Worm (Caenorhabditis elegans) whole organism, L4 larva: ENCODE results near the gene T04B8.5.
A peak's percentile ranks its signal among the peaks of the same experiment; 100 is the strongest.

Experiments
- D1046.2 ChIP-seq: fragments of 200-800 bp; sonication (Bioruptor generic); IDR thresholded peaks from 2 replicates; pipeline ENCODE4 v1.3.6; 2022; ENCODE audit warnings: missing genetic modification characterization, missing compliant biosample characterization
- F10B5.3 ChIP-seq: sonication (generic microtip); optimal IDR thresholded peaks from 2 replicates; lab custom pipeline; 2016; ENCODE audit warnings: mild to moderate bottlenecking, missing genetic modification characterization, missing compliant biosample characterization
- F26F4.8 ChIP-seq: fragments of 200-800 bp; sonication (Bioruptor generic); conservative IDR thresholded peaks from 2 replicates; pipeline ENCODE4 v1.3.6; 2022; ENCODE audit warnings: missing genetic modification characterization, missing compliant biosample characterization
- R02D3.7 ChIP-seq: fragments of 150-350 bp; sonication (generic microtip); optimal IDR thresholded peaks from 3 replicates; lab custom pipeline; 2014; ENCODE audit warnings: missing biosample characterization, missing genetic modification characterization
- T20F7.1 ChIP-seq: fragments of 200-800 bp; sonication (Bioruptor generic); optimal IDR thresholded peaks from 2 replicates; lab custom pipeline; 2018; ENCODE audit warnings: mild to moderate bottlenecking, missing genetic modification characterization, missing compliant biosample characterization
- Y105C5A.15 ChIP-seq: fragments of 200-800 bp; sonication (Bioruptor generic); IDR thresholded peaks from 2 replicates; pipeline ENCODE4 v1.3.6; 2022; ENCODE audit warnings: missing genetic modification characterization, missing compliant biosample characterization
- Y48G9A.11 ChIP-seq: fragments of 200-800 bp; sonication (Bioruptor generic); IDR thresholded peaks from 2 replicates; pipeline ENCODE4 v1.3.6; 2022; ENCODE audit warnings: missing genetic modification reagents, missing genetic modification characterization, missing compliant biosample characterization
- Y5F2A.4 ChIP-seq: fragments of 200-800 bp; sonication (Bioruptor generic); optimal IDR thresholded peaks from 2 replicates; lab custom pipeline; 2018; ENCODE audit warnings: mild to moderate bottlenecking, missing genetic modification characterization, missing compliant biosample characterization
- Y75B8A.6 ChIP-seq: fragments of 200-800 bp; sonication (Bioruptor generic); IDR thresholded peaks from 2 replicates; pipeline ENCODE4 v1.3.6; 2022; ENCODE audit warnings: missing genetic modification reagents, missing genetic modification characterization, missing compliant biosample characterization
- aha-1 ChIP-seq: fragments of 150-350 bp; peaks from one replicate; lab custom pipeline; 2014; ENCODE audit warnings: missing biosample characterization, missing genetic modification characterization
- ceh-20 ChIP-seq: fragments of 200-800 bp; sonication (Bioruptor generic); IDR thresholded peaks from 2 replicates; pipeline ENCODE4 v1.3.6; 2022; ENCODE audit warnings: missing genetic modification reagents, missing genetic modification characterization, missing compliant biosample characterization
- ceh-28 ChIP-seq: fragments of 150-350 bp; optimal IDR thresholded peaks from 2 replicates; lab custom pipeline; 2014; ENCODE audit warnings: missing biosample characterization, missing genetic modification reagents, missing genetic modification characterization
- ceh-32 ChIP-seq: sonication (generic microtip); optimal IDR thresholded peaks from 2 replicates; lab custom pipeline; 2016; ENCODE audit warnings: mild to moderate bottlenecking, missing genetic modification characterization, missing compliant biosample characterization; ENCODE audit not compliant: poor library complexity
- ceh-44 ChIP-seq: fragments of 200-800 bp; sonication (Bioruptor generic); IDR thresholded peaks from 2 replicates; pipeline ENCODE4 v1.3.6; 2022; ENCODE audit warnings: missing genetic modification reagents, missing genetic modification characterization, missing compliant biosample characterization
- ceh-82 ChIP-seq: sonication (generic microtip); optimal IDR thresholded peaks from 2 replicates; lab custom pipeline; 2017; ENCODE audit warnings: missing biosample characterization, missing genetic modification characterization
- ces-1 ChIP-seq: fragments of 150-350 bp; sonication (generic microtip); optimal IDR thresholded peaks from 4 replicates; lab custom pipeline; 2014; ENCODE audit warnings: missing biosample characterization, missing genetic modification reagents, missing genetic modification characterization
- cey-2 ChIP-seq: sonication (generic microtip); optimal IDR thresholded peaks from 3 replicates; lab custom pipeline; 2017; ENCODE audit warnings: missing genetic modification characterization, mild to moderate bottlenecking, missing compliant biosample characterization, antibody characterized with exemption, borderline replicate concordance; ENCODE audit not compliant: insufficient read depth
- daf-12 ChIP-seq: fragments of 150-350 bp; optimal IDR thresholded peaks from 2 replicates; lab custom pipeline; 2014; ENCODE audit warnings: missing biosample characterization, missing genetic modification reagents, missing genetic modification characterization
- daf-16 ChIP-seq, 3 experiments: sonication (generic microtip); optimal IDR thresholded peaks; 2 replicates each; lab custom pipeline; 2016 to 2017; ENCODE audit warnings: missing genetic modification characterization in 3 of 3, missing genetic modification reagents in 3 of 3, mild to moderate bottlenecking in 2 of 3, missing compliant biosample characterization in 2 of 3, missing biosample characterization in 1 of 3, moderate library complexity in 1 of 3
- dmd-6 ChIP-seq: fragments of 200-800 bp; sonication (Bioruptor generic); IDR thresholded peaks from 2 replicates; pipeline ENCODE4 v1.3.6; 2022; ENCODE audit warnings: missing genetic modification reagents, missing genetic modification characterization, missing compliant biosample characterization
- dmd-9 ChIP-seq: fragments of 200-800 bp; sonication (Bioruptor generic); IDR thresholded peaks from 2 replicates; pipeline ENCODE4 v1.3.6; 2022; ENCODE audit warnings: missing genetic modification reagents, missing genetic modification characterization, missing compliant biosample characterization
- dpl-1 ChIP-seq: fragments of 150-350 bp; optimal IDR thresholded peaks from 2 replicates; lab custom pipeline; 2014; ENCODE audit warnings: missing biosample characterization, missing genetic modification reagents, missing genetic modification characterization
- duxl-1 ChIP-seq: sonication (generic microtip); optimal IDR thresholded peaks from 2 replicates; lab custom pipeline; 2016; ENCODE audit warnings: mild to moderate bottlenecking, missing genetic modification characterization, moderate library complexity, missing compliant biosample characterization; ENCODE audit not compliant: poor library complexity
- dve-1 ChIP-seq: sonication (generic microtip); optimal IDR thresholded peaks from 2 replicates; lab custom pipeline; 2017; ENCODE audit warnings: antibody characterized with exemption, mild to moderate bottlenecking, missing genetic modification characterization, missing compliant biosample characterization; ENCODE audit not compliant: insufficient read depth
- fkh-10 ChIP-seq: fragments of 150-350 bp; optimal IDR thresholded peaks from 2 replicates; lab custom pipeline; 2014; ENCODE audit warnings: missing biosample characterization, missing genetic modification reagents, missing genetic modification characterization
- fos-1 ChIP-seq: fragments of 150-350 bp; optimal IDR thresholded peaks from 2 replicates; lab custom pipeline; 2014; ENCODE audit warnings: missing biosample characterization, missing genetic modification characterization
- gei-8 ChIP-seq: fragments of 200-800 bp; sonication (Bioruptor generic); optimal IDR thresholded peaks from 2 replicates; lab custom pipeline; 2018; ENCODE audit warnings: mild to moderate bottlenecking, missing genetic modification characterization, missing compliant biosample characterization
- hif-1 ChIP-seq, 2 experiments: sonication (generic microtip); optimal IDR thresholded peaks; 2 replicates each; lab custom pipeline; 2016 to 2017; ENCODE audit warnings: missing compliant biosample characterization in 2 of 2, missing genetic modification characterization in 2 of 2, missing genetic modification reagents in 2 of 2, missing genotype in 2 of 2, mild to moderate bottlenecking in 1 of 2
- hlh-11 ChIP-seq: fragments of 200-800 bp; sonication (Bioruptor generic); optimal IDR thresholded peaks from 2 replicates; lab custom pipeline; 2018; ENCODE audit warnings: mild to moderate bottlenecking, missing genetic modification characterization, missing compliant biosample characterization
- hmg-1.1 ChIP-seq: fragments of 200-800 bp; sonication (Bioruptor generic); IDR thresholded peaks from 2 replicates; pipeline ENCODE4 v1.3.6; 2022; ENCODE audit warnings: missing genetic modification reagents, missing genetic modification characterization, missing compliant biosample characterization
- jun-1 ChIP-seq: fragments of 150-350 bp; optimal IDR thresholded peaks from 2 replicates; lab custom pipeline; 2014; ENCODE audit warnings: missing biosample characterization, missing genetic modification reagents, missing genetic modification characterization
- lsy-2 ChIP-seq, 2 experiments: fragments of 150-350 bp in 1 of 2; sonication (generic microtip) in 1 of 2; optimal IDR thresholded peaks; 2 replicates each; lab custom pipeline; 2014 to 2017; ENCODE audit warnings: missing biosample characterization in 2 of 2, missing genetic modification characterization in 2 of 2
- madf-9 ChIP-seq: fragments of 200-800 bp; sonication (Bioruptor generic); conservative IDR thresholded peaks from 2 replicates; pipeline ENCODE4 v1.3.6; 2022; ENCODE audit warnings: missing genetic modification reagents, missing genetic modification characterization, missing compliant biosample characterization
- mep-1 ChIP-seq: fragments of 150-350 bp; sonication (generic microtip); optimal IDR thresholded peaks from 3 replicates; lab custom pipeline; 2014; ENCODE audit warnings: missing biosample characterization, missing genetic modification characterization
- mes-2 ChIP-seq: sonication (generic microtip); optimal IDR thresholded peaks from 2 replicates; lab custom pipeline; 2016; ENCODE audit warnings: missing genotype, mild to moderate bottlenecking, missing genetic modification characterization, missing compliant biosample characterization; ENCODE audit not compliant: poor library complexity, severe bottlenecking
- nhr-10 ChIP-seq: fragments of 150-350 bp; optimal IDR thresholded peaks from 2 replicates; lab custom pipeline; 2014; ENCODE audit warnings: missing biosample characterization, missing genetic modification characterization
- nhr-28 ChIP-seq: fragments of 150-350 bp; optimal IDR thresholded peaks from 2 replicates; lab custom pipeline; 2014; ENCODE audit warnings: missing biosample characterization, missing genetic modification characterization
- nhr-77 ChIP-seq: fragments of 150-350 bp; optimal IDR thresholded peaks from 2 replicates; lab custom pipeline; 2014; ENCODE audit warnings: missing biosample characterization, missing genetic modification characterization
- pha-4 ChIP-seq, 2 experiments: fragments of 150-350 bp in 1 of 2; fragments of 200-800 bp in 1 of 2; sonication (Bioruptor generic) in 1 of 2; IDR thresholded peaks in 1 of 2; optimal IDR thresholded peaks in 1 of 2; 2 replicates each; pipeline versions ENCODE4 v1.3.6 to Lab custom; 2014 to 2022; ENCODE audit warnings: missing genetic modification characterization in 2 of 2, missing genetic modification reagents in 2 of 2, missing biosample characterization in 1 of 2, missing compliant biosample characterization in 1 of 2
- pqm-1 ChIP-seq: sonication (generic microtip); optimal IDR thresholded peaks from 2 replicates; lab custom pipeline; 2017; ENCODE audit warnings: missing biosample characterization, missing genetic modification characterization
- saeg-2 ChIP-seq: fragments of 200-800 bp; sonication (Bioruptor generic); IDR thresholded peaks from 2 replicates; pipeline ENCODE4 v1.3.6; 2022; ENCODE audit warnings: missing genetic modification reagents, missing genetic modification characterization, missing compliant biosample characterization
- snpc-1.2 ChIP-seq: fragments of 200-800 bp; sonication (Bioruptor generic); IDR thresholded peaks from 2 replicates; pipeline ENCODE4 v1.3.6; 2022; ENCODE audit warnings: missing genetic modification reagents, missing genetic modification characterization, missing compliant biosample characterization
- spr-3 ChIP-seq: fragments of 200-800 bp; sonication (Bioruptor generic); optimal IDR thresholded peaks from 2 replicates; lab custom pipeline; 2018; ENCODE audit warnings: mild to moderate bottlenecking, missing genetic modification characterization, missing compliant biosample characterization
- tra-1 ChIP-seq: fragments of 200-800 bp; sonication (Bioruptor generic); IDR thresholded peaks from 2 replicates; pipeline ENCODE4 v1.3.6; 2022; ENCODE audit warnings: missing genetic modification reagents, missing genetic modification characterization, missing compliant biosample characterization
- unc-62 ChIP-seq, 3 experiments: fragments of 150-350 bp in 1 of 3; sonication (generic microtip); optimal IDR thresholded peaks in 2 of 3; peaks in 1 of 3; 1 replicate in 1 of 3; 2 replicates in 2 of 3; lab custom pipeline; 2014 to 2017; ENCODE audit warnings: missing biosample characterization in 3 of 3, missing genetic modification characterization in 3 of 3, missing genetic modification reagents in 3 of 3, missing genotype in 1 of 3
- zag-1 ChIP-seq: fragments of 150-350 bp; optimal IDR thresholded peaks from 2 replicates; lab custom pipeline; 2014; ENCODE audit warnings: missing biosample characterization, missing genetic modification characterization
- zfp-2 ChIP-seq: sonication (generic microtip); optimal IDR thresholded peaks from 2 replicates; lab custom pipeline; 2016; ENCODE audit warnings: mild to moderate bottlenecking, missing genetic modification characterization, missing compliant biosample characterization
- zfp-3 ChIP-seq: fragments of 200-800 bp; sonication (Bioruptor generic); conservative IDR thresholded peaks from 2 replicates; pipeline ENCODE4 v1.3.6; 2022; ENCODE audit warnings: missing genetic modification reagents, missing genetic modification characterization, missing compliant biosample characterization
- zip-11 ChIP-seq: fragments of 200-800 bp; sonication (Bioruptor generic); IDR thresholded peaks from 2 replicates; pipeline ENCODE4 v1.3.6; 2022; ENCODE audit warnings: missing genetic modification characterization, missing compliant biosample characterization
- zip-2 ChIP-seq: fragments of 150-350 bp; optimal IDR thresholded peaks from 2 replicates; lab custom pipeline; 2014; ENCODE audit warnings: missing biosample characterization, missing genetic modification characterization

Gene T04B8.5

DNA sequence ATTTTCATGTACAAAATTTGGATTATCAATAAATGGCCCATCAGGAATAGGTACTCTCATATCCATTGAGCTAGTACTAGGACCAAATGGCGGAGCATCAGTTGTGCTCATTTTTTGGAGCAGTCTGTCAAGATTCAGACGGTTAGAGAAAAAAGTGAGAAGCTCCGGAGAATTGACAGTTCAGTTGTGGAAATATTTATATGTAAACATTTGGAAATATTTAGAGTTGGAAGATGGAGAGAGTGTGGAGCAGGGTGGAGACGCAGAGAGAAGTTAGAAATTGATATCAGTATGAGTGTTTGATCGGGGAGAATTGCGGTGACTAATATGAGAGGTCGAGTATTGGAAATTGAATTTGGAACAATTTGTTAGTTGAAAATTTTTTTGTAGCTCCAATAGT is 3.2 kb downstream of the T04B8.5 start:
- TF ChIP-seq ceh-20 (GFP tag; lab: Robert Waterston, UW) (no peak), jun-1 (no peak), unc-62 (GFP tag; optimal IDR thresholded peaks at IDR 0.05 in 1 of 2; lab: Kevin White, UChicago) (peak in 1 of 2 experiments; percentile 37), unc-62 (tag; optimal IDR thresholded peaks at IDR 0.05; lab: Kevin White, UChicago) (no peak), nhr-10 (tag; lab: Kevin White, UChicago) (no peak), ceh-82 (tag; lab: Kevin White, UChicago) (no peak), hmg-1.1 (GFP tag; lab: Robert Waterston, UW) (no peak), dmd-6 (GFP tag; lab: Robert Waterston, UW) (peak; percentile 58), mep-1 (tag; lab: Kevin White, UChicago) (peak; percentile 7), Y48G9A.11 (GFP tag; lab: Robert Waterston, UW) (no peak), pha-4 (GFP tag; IDR thresholded peaks at IDR 0.05; lab: Robert Waterston, UW) (no peak), pha-4 (tag; optimal IDR thresholded peaks at IDR 0.05; lab: Kevin White, UChicago) (no peak), mes-2 (tag; lab: Kevin White, UChicago) (peak; percentile 7), R02D3.7 (tag; lab: Kevin White, UChicago) (no peak), nhr-77 (tag; lab: Kevin White, UChicago) (no peak), daf-12 (tag; lab: Kevin White, UChicago) (no peak), hlh-11 (tag; lab: Kevin White, UChicago) (peak; percentile 51), ceh-28 (tag; lab: Kevin White, UChicago) (no peak), zfp-2 (no peak), dmd-9 (GFP tag; lab: Robert Waterston, UW) (no peak), cey-2 (no peak), snpc-1.2 (GFP tag; lab: Robert Waterston, UW) (no peak), aha-1 (tag; lab: Kevin White, UChicago) (no peak), zfp-3 (no peak), gei-8 (GFP tag; lab: Kevin White, UChicago) (no peak), Y75B8A.6 (GFP tag; lab: Robert Waterston, UW) (no peak), tra-1 (GFP tag; lab: Robert Waterston, UW) (no peak), zip-2 (tag; lab: Kevin White, UChicago) (no peak), F10B5.3 (tag; lab: Kevin White, UChicago) (no peak), lsy-2 (tag; optimal IDR thresholded peaks at IDR 0.05; lab: Kevin White, UChicago) (no peak), ceh-32 (tag; lab: Kevin White, UChicago) (no peak), spr-3 (GFP tag; lab: Kevin White, UChicago) (no peak), zip-11 (GFP tag; lab: Robert Waterston, UW) (no peak), nhr-28 (peak; percentile 67), ces-1 (GFP tag; lab: Kevin White, UChicago) (no peak), dve-1 (tag; lab: Kevin White, UChicago) (peak; percentile 69), Y105C5A.15 (GFP tag; lab: Robert Waterston, UW) (no peak), Y5F2A.4 (GFP tag; lab: Kevin White, UChicago) (no peak), zag-1 (tag; lab: Kevin White, UChicago) (no peak), fkh-10 (no peak), madf-9 (GFP tag; lab: Robert Waterston, UW) (no peak), ceh-44 (GFP tag; lab: Robert Waterston, UW) (no peak), hif-1 (tag; optimal IDR thresholded peaks at IDR 0.05; lab: Kevin White, UChicago) (no peak), dpl-1 (GFP tag; lab: Kevin White, UChicago) (no peak), D1046.2 (no peak), pqm-1 (tag; lab: Kevin White, UChicago) (peak; percentile 43), duxl-1 (tag; lab: Kevin White, UChicago) (no peak), F26F4.8 (GFP tag; lab: Robert Waterston, UW) (no peak), fos-1 (tag; lab: Kevin White, UChicago) (no peak), saeg-2 (GFP tag; lab: Robert Waterston, UW) (no peak), T20F7.1 (no peak), daf-16 (GFP tag; optimal IDR thresholded peaks at IDR 0.05; lab: Kevin White, UChicago) (no peak), daf-16 (tag; optimal IDR thresholded peaks at IDR 0.05; lab: Kevin White, UChicago) (peak; percentile 86)
